Worm (Caenorhabditis elegans): ENCODE data around the gene M04D8.5.

DNA sequence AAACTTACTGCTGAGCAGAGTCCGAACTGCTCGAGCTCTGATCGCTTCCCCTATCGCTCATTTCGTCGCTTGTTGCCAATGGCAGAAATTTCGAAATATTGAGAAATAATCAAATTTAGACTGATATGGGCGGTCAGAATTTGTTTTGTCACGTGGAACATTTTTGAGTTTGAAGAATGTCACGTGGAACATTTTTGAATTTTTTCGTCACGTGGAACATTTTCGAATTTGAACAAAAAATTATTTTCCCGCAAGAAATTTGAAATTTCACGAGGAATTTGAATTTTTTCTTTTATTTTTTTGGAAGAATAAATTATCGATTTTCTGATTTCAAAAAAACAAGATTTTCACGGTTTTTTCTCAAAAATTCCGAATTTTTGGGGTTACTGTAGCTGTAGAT is 23.0 kb downstream of the M04D8.5 start, which contains the start of gene fbxa-155:
- TF ChIP-seq pha-4 (tag; optimal IDR thresholded peaks at IDR 0.05): no peak
- no peak for TF ChIP-seq ham-2 (GFP tag; optimal IDR thresholded peaks at IDR 0.05)
- TF ChIP-seq nhr-12 (tag; optimal IDR thresholded peaks at IDR 0.05): no peak
- no peak for TF ChIP-seq lsy-2 (tag; optimal IDR thresholded peaks at IDR 0.05)
- no peak for TF ChIP-seq hlh-1 (tag; optimal IDR thresholded peaks at IDR 0.05)
- no peak for TF ChIP-seq mab-5 (tag; optimal IDR thresholded peaks at IDR 0.05)
- TF ChIP-seq elt-3 (tag; optimal IDR thresholded peaks at IDR 0.05): no peak
- TF ChIP-seq elt-1 (tag; optimal IDR thresholded peaks at IDR 0.05; ENCODE audit: borderline replicate concordance, insufficient read depth): no peak
- no peak for TF ChIP-seq ces-1 (GFP tag; optimal IDR thresholded peaks at IDR 0.05)
- TF ChIP-seq nhr-28 (tag; optimal IDR thresholded peaks at IDR 0.05): no peak

Measured in whole organism, mixed stage, embryonic.